Fruit fly (Drosophila melanogaster) whole organism: ENCODE measurements around the gene amx.

Source experiments
- CG8478 ChIP-seq: fragments of >200 bp; optimal IDR thresholded peaks from 2 replicates; lab custom pipeline; 2018; ENCODE audit warnings: inconsistent platforms
- Dll ChIP-seq: fragments of >200 bp; optimal IDR thresholded peaks from 2 replicates; lab custom pipeline; 2017
- EcR ChIP-seq, 2 experiments: fragments of >200 bp; optimal IDR thresholded peaks; 2 replicates each; lab custom pipeline; 2017; ENCODE audit warnings: missing biosample characterization in 2 of 2, missing genetic modification characterization in 2 of 2, missing genetic modification reagents in 2 of 2
- pan ChIP-seq: fragments of >200 bp; optimal IDR thresholded peaks from 2 replicates; lab custom pipeline; 2017
- psq ChIP-seq: fragments of >200 bp; optimal IDR thresholded peaks from 2 replicates; lab custom pipeline; 2017
- usp ChIP-seq: fragments of >200 bp; optimal IDR thresholded peaks from 2 replicates; lab custom pipeline; 2017; ENCODE audit warnings: missing biosample characterization, missing genetic modification characterization, mixed read lengths

The amx gene

dm6 chrX:9247171-9247783 is at the start of gene amx, which contains the start of gene Dsor1:
Gene amx, minus strand, starts transcription at chrX:9247336.
Gene Dsor1, plus strand, starts transcription at chrX:9247342.
- no peak for TF ChIP-seq CG8478 (lab: Kevin White, UChicago)
- no peak for TF ChIP-seq usp (GFP tag; lab: Kevin White, UChicago)
- TF ChIP-seq EcR (GFP tag; optimal IDR thresholded peaks at IDR 0.05; lab: Kevin White, UChicago): no peak
- no peak for TF ChIP-seq Dll (lab: Kevin White, UChicago)
- no peak for TF ChIP-seq pan (lab: Kevin White, UChicago)
- TF ChIP-seq psq (lab: Kevin White, UChicago): no peak

dm6 chrX:9296518-9296917 is 49.4 kb upstream of the amx start:
- no peak for TF ChIP-seq pan (lab: Kevin White, UChicago)
- no peak for TF ChIP-seq EcR (GFP tag; optimal IDR thresholded peaks at IDR 0.05; lab: Kevin White, UChicago)
- TF ChIP-seq psq (lab: Kevin White, UChicago): no peak
- TF ChIP-seq Dll (lab: Kevin White, UChicago): no peak
- no peak for TF ChIP-seq CG8478 (lab: Kevin White, UChicago)
- no peak for TF ChIP-seq usp (GFP tag; lab: Kevin White, UChicago)

- TF ChIP-seq EcR (GFP tag; optimal IDR thresholded peaks at IDR 0.05; lab: Kevin White, UChicago) (no peak), CG8478 (lab: Kevin White, UChicago) (no peak)
Measured at dm6 chrX:9295518-9295917, 48.4 kb upstream of the amx start.

dm6 chrX:9291270-9291669 is 44.1 kb upstream of the amx start:
- no peak for TF ChIP-seq psq (lab: Kevin White, UChicago)
- no peak for TF ChIP-seq usp (GFP tag; lab: Kevin White, UChicago)
- TF ChIP-seq pan (lab: Kevin White, UChicago): no peak
- no peak for TF ChIP-seq CG8478 (lab: Kevin White, UChicago)
- TF ChIP-seq EcR (GFP tag; optimal IDR thresholded peaks at IDR 0.05; lab: Kevin White, UChicago): no peak
- no peak for TF ChIP-seq Dll (lab: Kevin White, UChicago)

- TF ChIP-seq Dll (lab: Kevin White, UChicago): no peak
- no peak for TF ChIP-seq usp (GFP tag; lab: Kevin White, UChicago)
- no peak for TF ChIP-seq CG8478 (lab: Kevin White, UChicago)
- no peak for TF ChIP-seq psq (lab: Kevin White, UChicago)
- TF ChIP-seq EcR (GFP tag; optimal IDR thresholded peaks at IDR 0.05; lab: Kevin White, UChicago): no peak
- no peak for TF ChIP-seq pan (lab: Kevin White, UChicago)
Measured at dm6 chrX:9286386-9286785, 39.2 kb upstream of the amx start.

dm6 chrX:9284024-9284738 is 37.0 kb upstream of the amx start, which contains the start of gene lz:
Gene lz, plus strand, starts transcription at chrX:9284649.
- TF ChIP-seq usp (GFP tag; lab: Kevin White, UChicago): no peak
- TF ChIP-seq Dll (lab: Kevin White, UChicago): peak; percentile 42
- no peak for TF ChIP-seq CG8478 (lab: Kevin White, UChicago)

- TF ChIP-seq psq (lab: Kevin White, UChicago) (no peak), EcR (GFP tag; optimal IDR thresholded peaks at IDR 0.05; lab: Kevin White, UChicago) (no peak), pan (lab: Kevin White, UChicago) (no peak), CG8478 (lab: Kevin White, UChicago) (no peak), Dll (lab: Kevin White, UChicago) (no peak), usp (GFP tag; lab: Kevin White, UChicago) (no peak)
Measured at dm6 chrX:9282783-9283289, 35.7 kb upstream of the amx start, which contains the start of gene c11.1. Gene c11.1, minus strand, starts transcription at chrX:9283117.

- TF ChIP-seq EcR (GFP tag; optimal IDR thresholded peaks at IDR 0.05; lab: Kevin White, UChicago) (no peak), CG8478 (lab: Kevin White, UChicago) (no peak), pan (lab: Kevin White, UChicago) (no peak), psq (lab: Kevin White, UChicago) (no peak), usp (GFP tag; lab: Kevin White, UChicago) (no peak), Dll (lab: Kevin White, UChicago) (no peak)
Measured at dm6 chrX:9281998-9282644, 35.0 kb upstream of the amx start.

- TF ChIP-seq EcR (GFP tag; optimal IDR thresholded peaks at IDR 0.05; lab: Kevin White, UChicago): no peak
- TF ChIP-seq usp (GFP tag; lab: Kevin White, UChicago): no peak
- TF ChIP-seq pan (lab: Kevin White, UChicago): no peak
- TF ChIP-seq psq (lab: Kevin White, UChicago): no peak
- no peak for TF ChIP-seq Dll (lab: Kevin White, UChicago)
- no peak for TF ChIP-seq CG8478 (lab: Kevin White, UChicago)
Measured at dm6 chrX:9272830-9273507, 25.8 kb upstream of the amx start, which contains the start of the genes Cfp1 and Aladin. Gene Cfp1, minus strand, starts transcription at chrX:9272960. Gene Aladin, plus strand, starts transcription at chrX:9273413.

dm6 chrX:9269825-9270224 is 22.7 kb upstream of the amx start, which contains the start of gene CG17440:
Gene CG17440, minus strand, starts transcription at chrX:9269925.
- TF ChIP-seq usp (GFP tag; lab: Kevin White, UChicago): no peak
- no peak for TF ChIP-seq psq (lab: Kevin White, UChicago)
- no peak for TF ChIP-seq CG8478 (lab: Kevin White, UChicago)
- TF ChIP-seq pan (lab: Kevin White, UChicago): no peak
- no peak for TF ChIP-seq Dll (lab: Kevin White, UChicago)
- TF ChIP-seq EcR (GFP tag; optimal IDR thresholded peaks at IDR 0.05; lab: Kevin White, UChicago): no peak
